Worm (Caenorhabditis elegans): ENCODE measurements around the gene F47B7.5.

Gene F47B7.5

ce11 chrX:3768717-3769116 lies at the start of gene F47B7.5:
TSS of gene F47B7.5 (minus strand) at chrX:3768817.
- no peak for TF ChIP-seq elt-2 (tag; optimal IDR thresholded peaks at IDR 0.05)
- TF ChIP-seq nhr-232 (tag; optimal IDR thresholded peaks at IDR 0.05) = no peak
- TF ChIP-seq unc-86 (tag; optimal IDR thresholded peaks at IDR 0.05) = no peak
- TF ChIP-seq ahr-1 (tag; optimal IDR thresholded peaks at IDR 0.05) = no peak
- TF ChIP-seq ceh-19 (GFP tag; optimal IDR thresholded peaks at IDR 0.05) = no peak
- no peak for TF ChIP-seq ets-4 (tag; optimal IDR thresholded peaks at IDR 0.05)
- no peak for TF ChIP-seq ceh-2 (tag; optimal IDR thresholded peaks at IDR 0.05)
- no peak for TF ChIP-seq odd-2 (tag; optimal IDR thresholded peaks at IDR 0.05)

ce11 chrX:3814827-3815226 lies 46.2 kb upstream of the F47B7.5 start:
- no peak for TF ChIP-seq eyg-1 (tag; optimal IDR thresholded peaks at IDR 0.05)
- TF ChIP-seq fkh-6 (tag; optimal IDR thresholded peaks at IDR 0.05) = no peak
- TF ChIP-seq ceh-48 (tag; optimal IDR thresholded peaks at IDR 0.05) = no peak
- TF ChIP-seq ceh-30 (tag; optimal IDR thresholded peaks at IDR 0.05) = no peak
- TF ChIP-seq odd-2 (tag; optimal IDR thresholded peaks at IDR 0.05) = no peak
- no peak for TF ChIP-seq syd-9 (tag; optimal IDR thresholded peaks at IDR 0.05)
- no peak for TF ChIP-seq K09A11.1 (tag; optimal IDR thresholded peaks at IDR 0.05; ENCODE audit: insufficient read depth)
- TF ChIP-seq tbx-2 (tag; optimal IDR thresholded peaks at IDR 0.05) = no peak
- TF ChIP-seq pag-3 (tag; optimal IDR thresholded peaks at IDR 0.05; ENCODE audit: borderline replicate concordance) = no peak
- TF ChIP-seq unc-86 (tag; optimal IDR thresholded peaks at IDR 0.05) = no peak
- no peak for TF ChIP-seq unc-55 (GFP tag; optimal IDR thresholded peaks at IDR 0.05)
- TF ChIP-seq ceh-14 (tag; optimal IDR thresholded peaks at IDR 0.05) = no peak
- TF ChIP-seq unc-3 (GFP tag; conservative IDR thresholded peaks at IDR 0.05) = no peak
- no peak for TF ChIP-seq unc-3 (tag; optimal IDR thresholded peaks at IDR 0.05)
- TF ChIP-seq hlh-30 (tag; optimal IDR thresholded peaks at IDR 0.05; ENCODE audit: insufficient read depth) = no peak
- TF ChIP-seq ceh-34 (tag; optimal IDR thresholded peaks at IDR 0.05) = no peak
- TF ChIP-seq pat-9 (tag; optimal IDR thresholded peaks at IDR 0.05) = no peak
- no peak for TF ChIP-seq tbx-7 (tag; optimal IDR thresholded peaks at IDR 0.05)

- TF ChIP-seq elt-2 (tag; optimal IDR thresholded peaks at IDR 0.05) (no peak), unc-86 (tag; optimal IDR thresholded peaks at IDR 0.05) (no peak), ceh-45 (GFP tag; IDR thresholded peaks at IDR 0.05) (no peak), C38D4.7 (GFP tag; optimal IDR thresholded peaks at IDR 0.05) (no peak), fkh-10 (GFP tag; optimal IDR thresholded peaks at IDR 0.05) (no peak), nhr-232 (tag; optimal IDR thresholded peaks at IDR 0.05) (no peak), ceh-24 (tag; optimal IDR thresholded peaks at IDR 0.05) (no peak), ceh-18 (tag; optimal IDR thresholded peaks at IDR 0.05) (no peak), pha-4 (tag; optimal IDR thresholded peaks at IDR 0.05) (no peak), dmd-4 (tag; optimal IDR thresholded peaks at IDR 0.05; ENCODE audit: borderline replicate concordance) (no peak), unc-42 (tag; optimal IDR thresholded peaks at IDR 0.05) (no peak), hlh-13 (GFP tag; optimal IDR thresholded peaks at IDR 0.05) (no peak), che-1 (tag; optimal IDR thresholded peaks at IDR 0.05) (no peak)
Observed at ce11 chrX:3807166-3807565, 38.5 kb upstream of the F47B7.5 start, which contains the start of gene F35A5.1. TSS of gene F35A5.1 (plus strand) at chrX:3807466.

DNA sequence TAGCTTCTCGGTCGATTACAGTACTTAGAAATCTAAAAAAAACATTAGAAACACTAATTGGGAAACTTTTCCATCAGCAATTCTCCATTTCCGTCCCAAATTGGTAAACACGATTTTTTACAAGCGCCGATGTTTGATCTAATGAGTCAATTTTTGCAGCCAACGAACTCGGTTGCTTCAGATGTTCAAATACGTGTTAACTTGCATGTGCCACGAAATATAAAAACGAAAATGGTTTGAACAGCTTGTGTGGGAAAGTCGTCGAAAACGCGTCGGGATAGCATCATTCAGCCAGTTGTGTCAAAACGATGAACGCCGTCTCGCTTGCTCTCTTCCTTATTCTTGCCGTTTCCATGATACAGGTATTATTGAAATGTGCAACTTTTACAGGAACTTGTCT lies 36.2 kb upstream of the F47B7.5 start, which contains the start of gene F35A5.2:
TSS of gene F35A5.2 (plus strand) at position 301 of the 400 bp plus-strand sequence.
- TF ChIP-seq fax-1 (tag; optimal IDR thresholded peaks at IDR 0.05) = no peak
- no peak for TF ChIP-seq gmeb-2 (tag; optimal IDR thresholded peaks at IDR 0.05)
- TF ChIP-seq hlh-6 (tag; optimal IDR thresholded peaks at IDR 0.05) = no peak
- TF ChIP-seq lim-6 (tag; optimal IDR thresholded peaks at IDR 0.05) = no peak
- TF ChIP-seq eyg-1 (tag; optimal IDR thresholded peaks at IDR 0.05) = no peak
- no peak for TF ChIP-seq sox-4 (tag; optimal IDR thresholded peaks at IDR 0.05)
- no peak for TF ChIP-seq ceh-34 (tag; optimal IDR thresholded peaks at IDR 0.05)
- no peak for TF ChIP-seq fkh-10 (GFP tag; optimal IDR thresholded peaks at IDR 0.05)
- no peak for TF ChIP-seq pag-3 (tag; optimal IDR thresholded peaks at IDR 0.05; ENCODE audit: borderline replicate concordance)
- no peak for TF ChIP-seq ztf-16 (tag; optimal IDR thresholded peaks at IDR 0.05)
- TF ChIP-seq dve-1 (tag; optimal IDR thresholded peaks at IDR 0.05) = no peak

Data from whole organism, late embryonic.